Worm (Caenorhabditis elegans): ENCODE measurements around the gene T05C7.4.

ce11 chrIV:86744-87143 is 33.3 kb upstream of the T05C7.4 start:
- no peak for TF ChIP-seq cog-1 (tag; optimal IDR thresholded peaks at IDR 0.05)
- no peak for TF ChIP-seq klf-2 (GFP tag; conservative IDR thresholded peaks at IDR 0.05)
- TF ChIP-seq flt-1 (GFP tag; IDR thresholded peaks at IDR 0.05), result no peak
- no peak for TF ChIP-seq T22C8.4 (GFP tag; IDR thresholded peaks at IDR 0.05)
- TF ChIP-seq ztf-23 (GFP tag; IDR thresholded peaks at IDR 0.05), result no peak
- no peak for TF ChIP-seq tab-1 (GFP tag; IDR thresholded peaks at IDR 0.05)
- TF ChIP-seq ref-1 (GFP tag; conservative IDR thresholded peaks at IDR 0.05), result no peak
- TF ChIP-seq ztf-29 (GFP tag; IDR thresholded peaks at IDR 0.05), result no peak

Data from whole organism, midembryonic.